Fruit fly (Drosophila melanogaster) whole organism: Measurements from ENCODE around the gene CG33258.

Source experiments
- CG8478 ChIP-seq: fragments of >200 bp; optimal IDR thresholded peaks from 2 replicates; lab custom pipeline; 2018; ENCODE audit warnings: inconsistent platforms
- Dll ChIP-seq: fragments of >200 bp; optimal IDR thresholded peaks from 2 replicates; lab custom pipeline; 2017

DNA sequence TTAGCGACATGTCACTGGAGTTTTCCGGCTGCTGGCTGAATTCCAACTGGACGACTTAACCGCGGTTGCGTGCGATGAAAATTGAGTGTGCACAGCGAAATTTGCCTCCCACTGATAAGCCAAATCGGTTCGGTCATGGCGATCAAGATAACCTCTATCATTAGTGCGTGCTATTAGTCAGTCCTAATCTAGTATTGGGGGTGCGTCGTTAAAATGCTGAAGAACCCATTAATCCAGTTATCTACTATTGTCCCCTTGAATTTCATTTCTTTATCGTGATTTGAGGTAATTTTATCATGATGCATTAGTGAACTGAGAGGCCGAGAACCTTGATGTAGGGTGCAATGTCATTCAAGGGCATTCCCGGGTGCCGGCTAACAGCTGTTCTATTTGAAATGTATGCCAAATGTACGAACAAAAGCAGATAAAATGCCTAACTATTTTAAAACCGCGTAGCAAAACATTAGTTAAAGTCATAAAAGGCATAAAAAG, 46.2 kb downstream of the CG33258 start, which contains the start of gene Pgm1:
- TF ChIP-seq Dll (lab: Kevin White, UChicago) (no peak), CG8478 (lab: Kevin White, UChicago) (no peak)
